Worm (Caenorhabditis elegans) whole organism, midembryonic: ENCODE data around the gene F40G12.5.
"Not testable (repeated sequence)": the region's sequence is repeated elsewhere in the genome, so short reads cannot be mapped to it uniquely, and the experiment has no call there.

ENCODE experiments used
- T22C8.4 ChIP-seq: fragments of 200-800 bp; sonication (Bioruptor generic); IDR thresholded peaks from 2 replicates; pipeline ENCODE4 v1.3.6; 2022; ENCODE audit warnings: missing genetic modification characterization, missing compliant biosample characterization
- cog-1 ChIP-seq: sonication (generic microtip); optimal IDR thresholded peaks from 2 replicates; lab custom pipeline; 2016; ENCODE audit warnings: missing genetic modification characterization, missing compliant biosample characterization
- flt-1 ChIP-seq: fragments of 200-800 bp; sonication (Bioruptor generic); IDR thresholded peaks from 2 replicates; pipeline ENCODE4 v1.3.6; 2022; ENCODE audit warnings: missing genetic modification characterization, missing compliant biosample characterization
- ref-1 ChIP-seq: fragments of 200-800 bp; sonication (Bioruptor generic); conservative IDR thresholded peaks from 2 replicates; pipeline ENCODE4 v1.3.6; 2022; ENCODE audit warnings: missing genetic modification reagents, missing genetic modification characterization, missing compliant biosample characterization
- tab-1 ChIP-seq: fragments of 200-800 bp; sonication (Bioruptor generic); IDR thresholded peaks from 2 replicates; pipeline ENCODE4 v1.3.6; 2022; ENCODE audit warnings: missing genetic modification characterization, missing compliant biosample characterization
- ztf-23 ChIP-seq: fragments of 200-800 bp; sonication (Bioruptor generic); IDR thresholded peaks from 2 replicates; pipeline ENCODE4 v1.3.6; 2022; ENCODE audit warnings: missing genetic modification reagents, missing genetic modification characterization, missing compliant biosample characterization
- ztf-29 ChIP-seq: fragments of 200-800 bp; sonication (Bioruptor generic); IDR thresholded peaks from 2 replicates; pipeline ENCODE4 v1.3.6; 2022; ENCODE audit warnings: missing genetic modification reagents, missing genetic modification characterization, missing compliant biosample characterization

DNA sequence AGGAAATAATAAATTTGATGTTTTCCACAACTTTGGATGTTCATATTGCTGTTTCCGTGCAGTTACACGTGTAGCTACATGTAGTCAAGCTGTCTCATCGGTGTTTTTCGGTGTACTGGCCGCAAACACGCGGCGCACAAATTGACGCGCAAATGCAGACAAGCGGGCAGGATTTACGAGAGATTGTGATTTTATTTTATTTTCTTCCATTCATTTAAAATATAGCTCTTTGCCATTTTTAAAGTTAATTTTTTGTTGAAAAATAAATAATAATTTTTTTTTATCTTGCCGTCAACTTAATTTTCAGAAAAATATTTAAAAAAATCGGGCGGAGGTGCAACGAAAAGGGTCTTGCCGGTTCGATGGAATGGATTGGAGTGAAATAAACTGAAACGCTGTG lies 3.6 kb upstream of the F40G12.5 start, which contains the start of gene F40G12.7:
- TF ChIP-seq ref-1; flt-1 (GFP tag; lab: Robert Waterston, UW); T22C8.4; ztf-23 (GFP tag; lab: Robert Waterston, UW); cog-1 (tag; lab: Kevin White, UChicago); ztf-29 (GFP tag; lab: Robert Waterston, UW); tab-1 (GFP tag; lab: Robert Waterston, UW): not testable (repeated sequence)
